Fruit fly (Drosophila melanogaster): ENCODE data around the gene woc.

- no peak for TF ChIP-seq CG14655 (GFP tag; optimal IDR thresholded peaks at IDR 0.05)
- TF ChIP-seq CG13204 (GFP tag; optimal IDR thresholded peaks at IDR 0.05): no peak
- TF ChIP-seq Ets98B (GFP tag; IDR thresholded peaks at IDR 0.05): no peak
- TF ChIP-seq CG12605 (GFP tag; IDR thresholded peaks at IDR 0.05): no peak
- no peak for TF ChIP-seq CG10348 (GFP tag; IDR thresholded peaks at IDR 0.05)
- TF ChIP-seq Snoo (tag; optimal IDR thresholded peaks at IDR 0.05): no peak
- TF ChIP-seq EcR (GFP tag; optimal IDR thresholded peaks at IDR 0.05): no peak
- no peak for TF ChIP-seq CG4496 (GFP tag; IDR thresholded peaks at IDR 0.05)
Observed at dm6 chr3R:27294113-27294512, 30.3 kb upstream of the woc start.
